Fruit fly (Drosophila melanogaster) whole organism, embryonic: ENCODE results near the gene Prp31.

Experiments used
- Abd-B ChIP-seq: fragments of 200-800 bp; sonication (Bioruptor generic); optimal IDR thresholded peaks from 2 replicates; lab custom pipeline; 2018; ENCODE audit warnings: missing biosample characterization, mild to moderate bottlenecking, missing genetic modification characterization, moderate library complexity
- Bgb ChIP-seq: fragments of 200-800 bp; sonication (Bioruptor generic); IDR thresholded peaks from 2 replicates; pipeline ENCODE4 v1.3.6; 2022; ENCODE audit warnings: missing biosample characterization, missing genetic modification characterization; ENCODE audit not compliant: partially characterized antibody
- CG11696 ChIP-seq: fragments of 200-800 bp; sonication (Bioruptor generic); IDR thresholded peaks from 2 replicates; pipeline ENCODE4 v1.3.6; 2022; ENCODE audit warnings: missing biosample characterization, missing genetic modification characterization
- CG13296 ChIP-seq: fragments of 200-800 bp; sonication (Bioruptor generic); optimal IDR thresholded peaks from 3 replicates; lab custom pipeline; 2018; ENCODE audit warnings: missing biosample characterization, mild to moderate bottlenecking, missing genetic modification characterization
- CG15601 ChIP-seq: fragments of 200-800 bp; sonication (Bioruptor generic); optimal IDR thresholded peaks from 3 replicates; lab custom pipeline; 2019; ENCODE audit warnings: missing biosample characterization, mild to moderate bottlenecking, missing genetic modification characterization, moderate library complexity
- CG16779 ChIP-seq: fragments of 200-800 bp; sonication (Bioruptor generic); IDR thresholded peaks from 2 replicates; pipeline ENCODE4 v1.3.6; 2022; ENCODE audit warnings: missing biosample characterization, missing genetic modification characterization
- CG17328 ChIP-seq: fragments of 200-800 bp; sonication (Bioruptor generic); IDR thresholded peaks from 2 replicates; pipeline ENCODE4 v1.3.6; 2022; ENCODE audit warnings: missing biosample characterization, missing genetic modification characterization
- CG17912 ChIP-seq: fragments of 200-800 bp; sonication (Bioruptor generic); optimal IDR thresholded peaks from 2 replicates; lab custom pipeline; 2018; ENCODE audit warnings: missing biosample characterization, mild to moderate bottlenecking, missing genetic modification characterization
- CG2116 ChIP-seq: fragments of 200-800 bp; sonication (Bioruptor generic); optimal IDR thresholded peaks from 3 replicates; lab custom pipeline; 2018; ENCODE audit warnings: missing biosample characterization, mild to moderate bottlenecking, missing genetic modification characterization
- CG3065 ChIP-seq: fragments of 200-800 bp; sonication (Bioruptor generic); optimal IDR thresholded peaks from 2 replicates; lab custom pipeline; 2016; ENCODE audit warnings: missing biosample characterization, missing genetic modification characterization
- CG33213 ChIP-seq: fragments of 200-800 bp; sonication (Bioruptor generic); optimal IDR thresholded peaks from 3 replicates; lab custom pipeline; 2016; ENCODE audit warnings: missing biosample characterization, missing genetic modification characterization
- CG3407 ChIP-seq: fragments of 200-800 bp; sonication (Bioruptor generic); optimal IDR thresholded peaks from 2 replicates; lab custom pipeline; 2018; ENCODE audit warnings: missing biosample characterization, mild to moderate bottlenecking, missing genetic modification characterization
- CG3995 ChIP-seq: fragments of 200-800 bp; sonication (Bioruptor generic); optimal IDR thresholded peaks from 3 replicates; lab custom pipeline; 2016; ENCODE audit warnings: missing biosample characterization, missing genetic modification characterization
- CG4617 ChIP-seq: fragments of 200-800 bp; sonication (Bioruptor generic); optimal IDR thresholded peaks from 3 replicates; lab custom pipeline; 2016; ENCODE audit warnings: missing biosample characterization, missing genetic modification characterization, borderline replicate concordance
- CG4820 ChIP-seq: fragments of 200-800 bp; sonication (Bioruptor generic); optimal IDR thresholded peaks from 3 replicates; lab custom pipeline; 2016; ENCODE audit warnings: missing biosample characterization, missing genetic modification characterization
- CG5245 ChIP-seq: fragments of 200-800 bp; sonication (Bioruptor generic); optimal IDR thresholded peaks from 3 replicates; lab custom pipeline; 2016; ENCODE audit warnings: missing biosample characterization, missing genetic modification characterization
- CG6654 ChIP-seq: fragments of 200-800 bp; sonication (Bioruptor generic); optimal IDR thresholded peaks from 2 replicates; lab custom pipeline; 2017; ENCODE audit warnings: missing biosample characterization, mild to moderate bottlenecking, missing genetic modification characterization
- CG7963 ChIP-seq: fragments of 200-800 bp; sonication (Bioruptor generic); IDR thresholded peaks from 3 replicates; pipeline ENCODE4 v1.3.6; 2022; ENCODE audit warnings: missing biosample characterization, missing genetic modification characterization; ENCODE audit not compliant: partially characterized antibody
- CG9932 ChIP-seq: fragments of 200-800 bp; sonication (Bioruptor generic); IDR thresholded peaks from 2 replicates; pipeline ENCODE4 v1.3.6; 2022; ENCODE audit warnings: missing biosample characterization, missing genetic modification characterization
- CTCF ChIP-seq: fragments of 200-800 bp; sonication (Bioruptor generic); optimal IDR thresholded peaks from 2 replicates; lab custom pipeline; 2017; ENCODE audit warnings: missing biosample characterization, mild to moderate bottlenecking, missing genetic modification characterization, moderate library complexity
- ERR ChIP-seq: fragments of 200-800 bp; sonication (Bioruptor generic); optimal IDR thresholded peaks from 2 replicates; lab custom pipeline; 2016; ENCODE audit warnings: missing biosample characterization, missing genetic modification characterization
- HLH3B ChIP-seq: fragments of 200-800 bp; sonication (Bioruptor generic); IDR thresholded peaks from 2 replicates; pipeline ENCODE4 v1.3.6; 2022; ENCODE audit warnings: missing biosample characterization, missing genetic modification characterization
- HLH54F ChIP-seq: fragments of 200-800 bp; sonication (Bioruptor generic); optimal IDR thresholded peaks from 3 replicates; lab custom pipeline; 2016; ENCODE audit warnings: missing biosample characterization, missing genetic modification characterization
- Jarid2 ChIP-seq: fragments of 200-800 bp; sonication (Bioruptor generic); optimal IDR thresholded peaks from 3 replicates; lab custom pipeline; 2017; ENCODE audit warnings: mild to moderate bottlenecking, missing biosample characterization, missing genetic modification reagents, missing genetic modification characterization
- NC2β ChIP-seq: fragments of 200-800 bp; sonication (Bioruptor generic); optimal IDR thresholded peaks from 2 replicates; lab custom pipeline; 2016; ENCODE audit warnings: missing biosample characterization, missing genetic modification characterization
- Nf-YA ChIP-seq: fragments of 200-800 bp; sonication (Bioruptor generic); IDR thresholded peaks from 2 replicates; pipeline ENCODE4 v1.3.6; 2022; ENCODE audit warnings: missing biosample characterization, missing genetic modification characterization
- Rfx ChIP-seq: fragments of 200-800 bp; sonication (Bioruptor generic); IDR thresholded peaks from 2 replicates; pipeline ENCODE4 v1.3.6; 2022; ENCODE audit warnings: missing biosample characterization, missing genetic modification characterization
- Side ChIP-seq: fragments of 200-800 bp; sonication (Bioruptor generic); optimal IDR thresholded peaks from 2 replicates; lab custom pipeline; 2016; ENCODE audit warnings: missing biosample characterization, missing genetic modification characterization
- YL-1 ChIP-seq: fragments of 200-800 bp; sonication (Bioruptor generic); optimal IDR thresholded peaks from 3 replicates; lab custom pipeline; 2017; ENCODE audit warnings: missing biosample characterization, mild to moderate bottlenecking, missing genetic modification characterization
- ac ChIP-seq: fragments of 200-800 bp; sonication (Bioruptor generic); optimal IDR thresholded peaks from 3 replicates; lab custom pipeline; 2017; ENCODE audit warnings: missing biosample characterization, mild to moderate bottlenecking, missing genetic modification characterization
- al ChIP-seq: fragments of 200-800 bp; sonication (Bioruptor generic); IDR thresholded peaks from 2 replicates; pipeline ENCODE4 v1.3.6; 2022; ENCODE audit warnings: missing biosample characterization, missing genetic modification characterization
- crp ChIP-seq, 2 experiments: fragments of 200-800 bp; sonication (Bioruptor generic); optimal IDR thresholded peaks; 2 replicates in 1 of 2; 3 replicates in 1 of 2; lab custom pipeline; 2017; ENCODE audit warnings: missing biosample characterization in 2 of 2, missing genetic modification characterization in 2 of 2, mild to moderate bottlenecking in 1 of 2, moderate library complexity in 1 of 2
- en ChIP-seq: fragments of 200-800 bp; sonication (Bioruptor generic); optimal IDR thresholded peaks from 2 replicates; lab custom pipeline; 2016; ENCODE audit warnings: missing biosample characterization, missing genetic modification characterization
- fd96Cb ChIP-seq: fragments of 200-800 bp; sonication (Bioruptor generic); optimal IDR thresholded peaks from 2 replicates; lab custom pipeline; 2018; ENCODE audit warnings: missing biosample characterization, mild to moderate bottlenecking, missing genetic modification characterization, moderate library complexity
- hbn ChIP-seq: fragments of 200-800 bp; sonication (Bioruptor generic); IDR thresholded peaks from 2 replicates; pipeline ENCODE4 v1.3.6; 2022; ENCODE audit warnings: missing biosample characterization, missing genetic modification characterization; ENCODE audit not compliant: partially characterized antibody
- nau ChIP-seq: fragments of 200-800 bp; sonication (Bioruptor generic); optimal IDR thresholded peaks from 3 replicates; lab custom pipeline; 2017; ENCODE audit warnings: missing biosample characterization, mild to moderate bottlenecking, missing genetic modification characterization, missing genetic modification reagents
- nmo ChIP-seq: fragments of 200-800 bp; sonication (Bioruptor generic); optimal IDR thresholded peaks from 2 replicates; lab custom pipeline; 2018; ENCODE audit warnings: missing biosample characterization, mild to moderate bottlenecking, missing genetic modification characterization, moderate library complexity
- nom ChIP-seq: fragments of 200-800 bp; sonication (Bioruptor generic); optimal IDR thresholded peaks from 2 replicates; lab custom pipeline; 2017; ENCODE audit warnings: missing biosample characterization, missing genetic modification characterization, mild to moderate bottlenecking, moderate library complexity, missing genetic modification reagents
- odd ChIP-seq: fragments of 200-800 bp; sonication (Bioruptor generic); optimal IDR thresholded peaks from 2 replicates; lab custom pipeline; 2017; ENCODE audit warnings: missing biosample characterization, mild to moderate bottlenecking, missing genetic modification characterization
- pan ChIP-seq, 4 experiments: fragments of >200 bp in 3 of 4; fragments of 200-800 bp in 1 of 4; sonication (Bioruptor generic) in 1 of 4; optimal IDR thresholded peaks in 3 of 4; IDR thresholded peaks in 1 of 4; 2 replicates each; pipeline versions ENCODE4 v1.3.6 to Lab custom; 2017 to 2022; ENCODE audit warnings: missing biosample characterization in 2 of 4, missing genetic modification characterization in 2 of 4, mixed read lengths in 1 of 4
- pros ChIP-seq: fragments of 200-800 bp; sonication (Bioruptor generic); optimal IDR thresholded peaks from 3 replicates; lab custom pipeline; 2019; ENCODE audit warnings: missing biosample characterization, mild to moderate bottlenecking, missing genetic modification characterization, moderate library complexity
- salm ChIP-seq: fragments of 200-800 bp; sonication (Bioruptor generic); optimal IDR thresholded peaks from 2 replicates; lab custom pipeline; 2018; ENCODE audit warnings: missing biosample characterization, mild to moderate bottlenecking, missing genetic modification characterization
- sd ChIP-seq: fragments of 200-800 bp; sonication (Bioruptor generic); optimal IDR thresholded peaks from 3 replicates; lab custom pipeline; 2018; ENCODE audit warnings: missing biosample characterization, mild to moderate bottlenecking, missing genetic modification characterization, moderate library complexity
- tap ChIP-seq: fragments of 200-800 bp; optimal IDR thresholded peaks from 3 replicates; lab custom pipeline; 2019; ENCODE audit warnings: missing biosample characterization, mild to moderate bottlenecking, missing genetic modification characterization, moderate library complexity
- tio ChIP-seq: fragments of 200-800 bp; sonication (Bioruptor generic); optimal IDR thresholded peaks from 2 replicates; lab custom pipeline; 2017; ENCODE audit warnings: missing biosample characterization, missing genetic modification characterization, inconsistent platforms
- unpg ChIP-seq: fragments of 200-800 bp; sonication (Bioruptor generic); optimal IDR thresholded peaks from 3 replicates; lab custom pipeline; 2018; ENCODE audit warnings: missing biosample characterization, mild to moderate bottlenecking, missing genetic modification characterization, moderate library complexity
- usp ChIP-seq: fragments of >200 bp; optimal IDR thresholded peaks from 2 replicates; lab custom pipeline; 2017; ENCODE audit warnings: missing biosample characterization, missing genetic modification characterization
- wor ChIP-seq: fragments of 200-800 bp; sonication (Bioruptor generic); IDR thresholded peaks from 2 replicates; pipeline ENCODE4 v1.3.6; 2022; ENCODE audit warnings: missing biosample characterization, missing genetic modification characterization

The Prp31 gene

DNA sequence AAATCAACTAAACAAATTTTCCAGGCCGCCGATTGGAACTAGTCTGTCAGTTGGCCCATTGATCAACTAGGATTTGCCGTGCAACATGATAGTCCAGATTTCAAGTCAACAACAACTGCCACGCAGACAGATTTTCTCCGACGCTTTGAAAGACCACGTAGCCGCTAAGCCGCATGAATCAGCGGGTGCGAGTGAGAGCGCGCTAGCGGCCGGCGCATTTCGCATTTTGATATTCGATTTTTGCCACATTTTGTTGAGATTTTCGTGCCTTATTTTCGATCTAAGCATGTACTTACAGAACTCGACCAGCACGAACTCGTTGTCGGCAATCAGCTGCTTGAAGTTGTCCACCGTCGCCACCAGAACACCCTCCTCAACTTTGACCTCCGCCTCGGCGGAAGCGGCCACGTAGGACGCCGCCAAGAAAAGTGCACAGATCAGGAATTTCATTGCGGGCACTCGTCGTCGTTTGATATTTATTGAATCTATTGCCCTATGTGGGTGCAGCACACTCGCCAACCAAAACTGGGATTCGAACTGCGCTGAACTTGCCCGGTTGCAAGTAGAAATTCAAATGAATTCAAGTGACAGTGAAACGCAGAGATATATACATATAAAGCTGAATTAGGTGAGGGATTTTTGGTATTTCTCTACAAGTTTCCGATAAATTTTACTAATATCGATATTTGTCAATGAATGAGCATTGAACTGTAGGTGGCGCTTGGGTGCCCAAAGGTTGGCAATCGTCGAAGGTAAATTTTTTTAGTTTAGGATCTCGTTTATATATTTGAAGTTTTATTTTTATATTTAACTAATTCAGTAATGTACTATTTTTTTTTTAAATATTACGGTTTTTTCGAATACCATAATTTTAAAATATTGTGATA lies 16.7 kb upstream of the Prp31 start, which contains the start of gene Pdi (continued):
- TF ChIP-seq nmo (GFP tag; lab: Kevin White, UChicago) (peak; percentile 62), CG3995 (peak; percentile 24), CG4617 (no peak), Rfx (GFP tag; lab: Robert Waterston, UW) (peak; percentile 59), CG33213 (GFP tag; lab: Kevin White, UChicago) (peak; percentile 69), HLH54F (no peak), fd96Cb (tag; lab: Kevin White, UChicago) (no peak), ERR (GFP tag; lab: Kevin White, UChicago) (no peak), odd (GFP tag; lab: Kevin White, UChicago) (no peak), CG15601 (tag; lab: Kevin White, UChicago) (peak; percentile 34), CG6654 (no peak), CG13296 (GFP tag; lab: Kevin White, UChicago) (peak; percentile 31), NC2β (GFP tag; lab: Kevin White, UChicago) (peak; percentile 48), Bgb (GFP tag; lab: Robert Waterston, UW) (peak; percentile 76), CG4820 (GFP tag; lab: Kevin White, UChicago) (no peak), hbn (peak; percentile 64), CG3065 (no peak), tap (tag; lab: Kevin White, UChicago) (no peak), salm (tag; lab: Kevin White, UChicago) (peak; percentile 21), YL-1 (peak; percentile 81), Nf-YA (GFP tag; lab: Robert Waterston, UW) (no peak), Jarid2 (GFP tag; lab: Kevin White, UChicago) (peak; percentile 73), Abd-B (GFP tag; lab: Kevin White, UChicago) (no peak), crp (GFP tag; optimal IDR thresholded peaks at IDR 0.05; lab: Kevin White, UChicago) (peak in 1 of 2 experiments; percentile 18), CTCF (GFP tag; lab: Kevin White, UChicago) (peak; percentile 97), wor (no peak), CG11696 (GFP tag; lab: Robert Waterston, UW) (no peak), pros (GFP tag; lab: Kevin White, UChicago) (no peak), CG17328 (no peak), CG9932 (GFP tag; lab: Robert Waterston, UW) (no peak), CG2116 (GFP tag; lab: Kevin White, UChicago) (peak; percentile 62), CG16779 (GFP tag; lab: Robert Waterston, UW) (no peak), nau (GFP tag; lab: Kevin White, UChicago) (no peak), CG3407 (GFP tag; lab: Kevin White, UChicago) (peak; percentile 25), tio (no peak), unpg (GFP tag; lab: Kevin White, UChicago) (peak; percentile 30), en (GFP tag; lab: Kevin White, UChicago) (no peak), HLH3B (GFP tag; lab: Robert Waterston, UW) (peak; percentile 33; the same call in 1 of the 2 replicates), Side (GFP tag; lab: Kevin White, UChicago) (peak; percentile 49), ac (peak; percentile 5), usp (GFP tag; lab: Kevin White, UChicago) (no peak), CG17912 (GFP tag; lab: Kevin White, UChicago) (peak; percentile 34), CG5245 (GFP tag; lab: Kevin White, UChicago) (peak; percentile 16), al (GFP tag; lab: Robert Waterston, UW) (no peak), nom (GFP tag; lab: Kevin White, UChicago) (peak; percentile 53), CG7963 (GFP tag; lab: Robert Waterston, UW) (no peak), sd (tag; lab: Kevin White, UChicago) (peak; percentile 72), pan (optimal IDR thresholded peaks at IDR 0.05; lab: Kevin White, UChicago) (no peak), pan (GFP tag; optimal IDR thresholded peaks at IDR 0.05 in 1 of 2, IDR thresholded peaks at IDR 0.05 in 1 of 2) (no peak)
